Worm (Caenorhabditis elegans) whole organism, L2 larva: Measurements from ENCODE around the gene npr-3.
A peak's percentile ranks its signal among the peaks of the same experiment; 100 is the strongest.

Source experiments
- C34F6.9 ChIP-seq: fragments of 150-350 bp; optimal IDR thresholded peaks from 2 replicates; lab custom pipeline; 2014; ENCODE audit warnings: missing biosample characterization, missing genetic modification characterization
- F13H6.1 ChIP-seq: sonication (generic microtip); optimal IDR thresholded peaks from 2 replicates; lab custom pipeline; 2016; ENCODE audit warnings: missing genetic modification characterization, missing compliant biosample characterization
- R02D3.7 ChIP-seq: fragments of 150-350 bp; optimal IDR thresholded peaks from 2 replicates; lab custom pipeline; 2014; ENCODE audit warnings: missing biosample characterization, missing genetic modification characterization
- Y55F3AM.14 ChIP-seq: fragments of 200-800 bp; sonication (Bioruptor generic); optimal IDR thresholded peaks from 2 replicates; lab custom pipeline; 2018; ENCODE audit warnings: mild to moderate bottlenecking, missing genetic modification characterization, missing compliant biosample characterization
- ZK546.5 ChIP-seq: sonication (generic microtip); optimal IDR thresholded peaks from 2 replicates; lab custom pipeline; 2017; ENCODE audit warnings: missing biosample characterization, missing genetic modification characterization
- alr-1 ChIP-seq: fragments of 150-350 bp; optimal IDR thresholded peaks from 2 replicates; lab custom pipeline; 2014; ENCODE audit warnings: missing biosample characterization, missing genetic modification characterization
- ama-1 ChIP-seq: fragments of 150-350 bp; optimal IDR thresholded peaks from 2 replicates; lab custom pipeline; 2018; ENCODE audit warnings: inconsistent platforms
- blmp-1 ChIP-seq: sonication (generic microtip); optimal IDR thresholded peaks from 2 replicates; lab custom pipeline; 2017; ENCODE audit warnings: missing genetic modification characterization, mild to moderate bottlenecking, missing compliant biosample characterization, antibody characterized with exemption, moderate library complexity; ENCODE audit not compliant: insufficient read depth
- ceh-82 ChIP-seq: fragments of 150-350 bp; optimal IDR thresholded peaks from 2 replicates; lab custom pipeline; 2014; ENCODE audit warnings: missing biosample characterization, missing genetic modification characterization
- crh-2 ChIP-seq: sonication (generic microtip); optimal IDR thresholded peaks from 2 replicates; lab custom pipeline; 2017; ENCODE audit warnings: missing biosample characterization, missing genetic modification characterization
- dmd-4 ChIP-seq: sonication (generic microtip); optimal IDR thresholded peaks from 2 replicates; lab custom pipeline; 2017; ENCODE audit warnings: missing biosample characterization, missing genetic modification characterization
- egl-27 ChIP-seq: sonication (generic microtip); optimal IDR thresholded peaks from 3 replicates; lab custom pipeline; 2017; ENCODE audit warnings: missing biosample characterization, missing genetic modification reagents, missing genetic modification characterization
- elt-1 ChIP-seq: fragments of 150-350 bp; optimal IDR thresholded peaks from 2 replicates; lab custom pipeline; 2014; ENCODE audit warnings: missing biosample characterization, missing genetic modification characterization
- fos-1 ChIP-seq: fragments of 150-350 bp; optimal IDR thresholded peaks from 2 replicates; lab custom pipeline; 2014; ENCODE audit warnings: missing biosample characterization, missing genetic modification characterization
- gmeb-1 ChIP-seq: fragments of 150-350 bp; optimal IDR thresholded peaks from 2 replicates; lab custom pipeline; 2014; ENCODE audit warnings: missing biosample characterization, missing genetic modification characterization
- lin-11 ChIP-seq: fragments of 150-350 bp; sonication (generic microtip); optimal IDR thresholded peaks from 2 replicates; lab custom pipeline; 2014; ENCODE audit warnings: missing biosample characterization, missing genetic modification characterization, inconsistent platforms, mixed read lengths
- lin-13 ChIP-seq: fragments of 150-350 bp; optimal IDR thresholded peaks from 2 replicates; lab custom pipeline; 2014; ENCODE audit warnings: missing biosample characterization, missing genetic modification reagents, missing genetic modification characterization
- lsy-2 ChIP-seq, 2 experiments: fragments of 150-350 bp in 1 of 2; sonication (generic microtip) in 1 of 2; optimal IDR thresholded peaks; 2 replicates each; lab custom pipeline; 2014 to 2017; ENCODE audit warnings: missing biosample characterization in 2 of 2, missing genetic modification characterization in 2 of 2
- mab-5 ChIP-seq: fragments of 150-350 bp; optimal IDR thresholded peaks from 2 replicates; lab custom pipeline; 2014; ENCODE audit warnings: missing biosample characterization, missing genetic modification characterization
- mbf-1 ChIP-seq: sonication (generic microtip); optimal IDR thresholded peaks from 2 replicates; lab custom pipeline; 2017; ENCODE audit warnings: missing biosample characterization, missing genetic modification characterization
- mdl-1 ChIP-seq, 2 experiments: fragments of 150-350 bp in 1 of 2; sonication (generic microtip) in 1 of 2; optimal IDR thresholded peaks; 2 replicates each; lab custom pipeline; 2017; ENCODE audit warnings: missing biosample characterization in 2 of 2, missing genetic modification characterization in 2 of 2
- nhr-10 ChIP-seq: sonication (generic microtip); optimal IDR thresholded peaks from 2 replicates; lab custom pipeline; 2017; ENCODE audit warnings: missing biosample characterization, missing genetic modification characterization
- nhr-129 ChIP-seq: fragments of 150-350 bp; optimal IDR thresholded peaks from 2 replicates; lab custom pipeline; 2014; ENCODE audit warnings: missing biosample characterization, missing genetic modification characterization
- nhr-21 ChIP-seq: fragments of 150-350 bp; optimal IDR thresholded peaks from 2 replicates; lab custom pipeline; 2014; ENCODE audit warnings: missing biosample characterization, missing genetic modification characterization
- nhr-237 ChIP-seq: fragments of 150-350 bp; optimal IDR thresholded peaks from 2 replicates; lab custom pipeline; 2014; ENCODE audit warnings: missing biosample characterization, missing genetic modification characterization
- nhr-25 ChIP-seq: fragments of 150-350 bp; sonication (generic microtip); optimal IDR thresholded peaks from 3 replicates; lab custom pipeline; 2014; ENCODE audit warnings: missing biosample characterization, missing genetic modification characterization
- nhr-6 ChIP-seq: fragments of 150-350 bp; optimal IDR thresholded peaks from 2 replicates; lab custom pipeline; 2014; ENCODE audit warnings: missing biosample characterization, missing genetic modification characterization
- peb-1 ChIP-seq: fragments of 150-350 bp; optimal IDR thresholded peaks from 2 replicates; lab custom pipeline; 2014; ENCODE audit warnings: missing biosample characterization, missing genetic modification characterization
- sem-4 ChIP-seq: fragments of 150-350 bp; optimal IDR thresholded peaks from 2 replicates; lab custom pipeline; 2014; ENCODE audit warnings: missing biosample characterization, missing genetic modification reagents, missing genetic modification characterization
- skn-1 ChIP-seq: sonication (generic microtip); optimal IDR thresholded peaks from 2 replicates; lab custom pipeline; 2017; ENCODE audit warnings: missing biosample characterization, missing genetic modification characterization
- sma-3 ChIP-seq: sonication (generic microtip); optimal IDR thresholded peaks from 2 replicates; lab custom pipeline; 2016; ENCODE audit warnings: missing genetic modification reagents, missing genetic modification characterization, missing compliant biosample characterization
- sma-9 ChIP-seq, 2 experiments: fragments of 150-350 bp in 1 of 2; sonication (generic microtip) in 1 of 2; optimal IDR thresholded peaks; 2 replicates each; lab custom pipeline; 2014 to 2016; ENCODE audit warnings: missing genetic modification characterization in 2 of 2, mild to moderate bottlenecking in 1 of 2, missing biosample characterization in 1 of 2, missing compliant biosample characterization in 1 of 2, missing genetic modification reagents in 1 of 2, moderate library complexity in 1 of 2
- snpc-4 ChIP-seq: fragments of 150-350 bp; optimal IDR thresholded peaks from 2 replicates; lab custom pipeline; 2014; ENCODE audit warnings: missing biosample characterization, missing genetic modification characterization
- unc-55 ChIP-seq: fragments of 150-350 bp; sonication (generic microtip); optimal IDR thresholded peaks from 3 replicates; lab custom pipeline; 2014; ENCODE audit warnings: missing biosample characterization, missing genetic modification reagents, missing genetic modification characterization
- zag-1 ChIP-seq: fragments of 150-350 bp; optimal IDR thresholded peaks from 2 replicates; lab custom pipeline; 2014; ENCODE audit warnings: missing biosample characterization, missing genetic modification characterization
- ztf-1 ChIP-seq: fragments of 200-800 bp; sonication (Bioruptor generic); conservative IDR thresholded peaks from 2 replicates; pipeline ENCODE4 v1.3.6; 2022; ENCODE audit warnings: missing genetic modification characterization, missing compliant biosample characterization
- ztf-11 ChIP-seq: sonication (generic microtip); optimal IDR thresholded peaks from 2 replicates; lab custom pipeline; 2017; ENCODE audit warnings: missing biosample characterization, missing genetic modification characterization
- ztf-4 ChIP-seq: fragments of 150-350 bp; optimal IDR thresholded peaks from 2 replicates; lab custom pipeline; 2014; ENCODE audit warnings: missing biosample characterization, missing genetic modification characterization

Gene npr-3

DNA sequence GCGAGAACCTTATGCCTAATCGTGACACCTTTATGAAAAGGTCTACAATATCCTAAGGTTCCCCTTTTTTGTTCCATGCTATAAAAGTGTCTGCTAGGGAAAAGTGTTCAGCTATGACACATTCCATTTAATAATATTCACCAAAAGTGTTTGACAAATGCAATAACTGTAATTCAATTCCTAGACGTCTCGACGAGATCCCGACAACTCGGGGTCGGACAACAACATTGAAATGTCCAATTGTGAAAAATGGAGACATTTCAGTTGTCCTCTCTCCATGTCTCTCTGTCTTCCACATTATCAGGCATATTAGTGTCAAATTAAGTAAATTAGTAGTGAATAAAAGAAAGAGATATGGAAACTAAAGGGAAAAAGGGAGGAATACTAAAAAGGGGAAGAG lies 28.3 kb upstream of the npr-3 start:
- TF ChIP-seq unc-55 (GFP tag; lab: Kevin White, UChicago) (no peak), nhr-6 (tag; lab: Kevin White, UChicago) (no peak), skn-1 (no peak), lin-13 (GFP tag; lab: Kevin White, UChicago) (no peak), sma-3 (GFP tag; lab: Kevin White, UChicago) (no peak), lin-11 (tag; lab: Kevin White, UChicago) (no peak), F13H6.1 (no peak), blmp-1 (tag; lab: Kevin White, UChicago) (no peak), nhr-25 (no peak), zag-1 (tag; lab: Kevin White, UChicago) (no peak)

DNA sequence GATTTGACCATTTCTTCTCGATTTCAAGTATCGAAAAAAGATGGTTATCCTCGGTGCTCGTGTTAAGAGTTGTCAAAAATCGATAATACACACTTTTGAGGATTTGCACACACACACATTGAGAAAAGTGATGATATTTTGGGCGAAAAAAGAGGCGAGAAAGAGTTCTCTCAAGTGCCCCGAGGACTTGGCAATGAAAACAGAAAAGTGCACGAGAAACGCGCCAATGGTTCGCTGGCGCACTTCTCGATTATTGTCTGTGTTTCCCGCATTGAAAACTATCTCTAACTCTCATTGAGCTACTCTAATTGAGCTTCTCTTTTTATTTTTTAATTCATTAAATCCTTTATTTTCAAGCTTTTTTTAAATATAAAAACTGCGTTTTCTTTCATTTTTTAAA lies 26.1 kb upstream of the npr-3 start:
- TF ChIP-seq R02D3.7 (tag; lab: Kevin White, UChicago) (no peak), crh-2 (tag; lab: Kevin White, UChicago) (peak; percentile 68), mdl-1 (tag; optimal IDR thresholded peaks at IDR 0.05; lab: Kevin White, UChicago) (no peak), lsy-2 (tag; optimal IDR thresholded peaks at IDR 0.05; lab: Kevin White, UChicago) (peak; percentile 73 to 84), alr-1 (no peak), gmeb-1 (peak; percentile 73), mbf-1 (no peak), peb-1 (tag; lab: Kevin White, UChicago) (no peak), fos-1 (tag; lab: Kevin White, UChicago) (peak; percentile 49), ztf-4 (peak; percentile 55), nhr-129 (peak; percentile 80), sma-9 (GFP tag; optimal IDR thresholded peaks at IDR 0.05; lab: Kevin White, UChicago) (peak; percentile 53), sma-9 (tag; optimal IDR thresholded peaks at IDR 0.05; lab: Kevin White, UChicago) (no peak), lin-13 (GFP tag; lab: Kevin White, UChicago) (peak; percentile 63), egl-27 (tag; lab: Kevin White, UChicago) (peak; percentile 44), lin-11 (tag; lab: Kevin White, UChicago) (peak; percentile 20), mab-5 (tag; lab: Kevin White, UChicago) (peak; percentile 49), nhr-21 (tag; lab: Kevin White, UChicago) (no peak), zag-1 (tag; lab: Kevin White, UChicago) (peak; percentile 54), unc-55 (GFP tag; lab: Kevin White, UChicago) (peak; percentile 91), F13H6.1 (peak; percentile 82), nhr-10 (tag; lab: Kevin White, UChicago) (no peak), snpc-4 (tag; lab: Kevin White, UChicago) (peak; percentile 10), sem-4 (tag; lab: Kevin White, UChicago) (peak; percentile 48), C34F6.9 (tag; lab: Kevin White, UChicago) (peak; percentile 90), sma-3 (GFP tag; lab: Kevin White, UChicago) (peak; percentile 31)
- TF ChIP-seq, all 48 proteins: peak for 18

DNA sequence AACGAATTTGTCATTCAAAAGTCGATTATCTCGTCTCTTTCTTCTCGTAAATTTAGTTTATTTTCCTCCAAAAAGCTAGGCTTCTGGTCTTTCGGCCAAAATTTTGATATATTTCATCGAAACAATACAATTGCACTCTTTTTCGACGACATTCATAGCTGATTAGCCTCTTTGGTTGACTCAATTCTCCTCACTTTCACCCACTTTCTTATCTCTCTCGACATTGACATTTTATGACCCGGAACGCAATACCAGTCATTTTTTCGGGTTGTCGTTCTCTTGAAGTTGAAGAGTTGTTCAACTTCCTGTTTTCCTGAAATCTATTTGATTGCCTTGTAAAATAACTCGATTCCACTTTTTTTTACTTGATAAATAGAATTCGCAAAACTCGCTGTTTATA lies 25.2 kb upstream of the npr-3 start:
- TF ChIP-seq dmd-4 (tag; lab: Kevin White, UChicago) = no peak
- no peak for TF ChIP-seq nhr-237 (tag; lab: Kevin White, UChicago)
- TF ChIP-seq ceh-82 (tag; lab: Kevin White, UChicago) = no peak
- no peak for TF ChIP-seq lsy-2 (tag; optimal IDR thresholded peaks at IDR 0.05; lab: Kevin White, UChicago)
- TF ChIP-seq fos-1 (tag; lab: Kevin White, UChicago) = peak; percentile 80
- TF ChIP-seq, all 48 proteins: peak for 1

DNA sequence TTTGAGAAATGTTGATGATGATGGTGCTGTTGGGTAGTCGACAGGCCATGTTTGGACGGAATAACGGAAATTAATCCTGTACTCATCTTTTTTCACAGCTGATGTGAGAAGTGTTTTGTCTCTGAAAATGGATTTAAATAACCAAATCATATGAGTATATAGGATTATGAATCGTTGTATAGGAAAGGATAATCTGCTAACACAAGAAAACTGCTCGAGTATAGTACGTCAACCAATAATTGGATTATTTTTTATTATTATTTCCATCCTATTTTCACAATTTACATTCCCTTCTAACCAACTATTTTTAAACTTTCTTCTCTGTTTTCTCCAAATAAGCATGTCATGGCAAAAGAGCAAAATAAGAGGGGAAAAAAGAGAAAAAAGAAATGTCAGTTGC lies 24.0 kb upstream of the npr-3 start:
- TF ChIP-seq sem-4 (tag; lab: Kevin White, UChicago) (no peak), nhr-6 (tag; lab: Kevin White, UChicago) (no peak), ztf-4 (no peak), dmd-4 (tag; lab: Kevin White, UChicago) (no peak), ztf-11 (tag; lab: Kevin White, UChicago) (no peak), mdl-1 (tag; optimal IDR thresholded peaks at IDR 0.05; lab: Kevin White, UChicago) (no peak), nhr-21 (tag; lab: Kevin White, UChicago) (no peak), elt-1 (tag; lab: Kevin White, UChicago) (no peak), sma-3 (GFP tag; lab: Kevin White, UChicago) (no peak), ztf-1 (GFP tag; lab: Robert Waterston, UW) (no peak), Y55F3AM.14 (GFP tag; lab: Kevin White, UChicago) (no peak), ama-1 (lab: Kevin White, UChicago) (no peak), ZK546.5 (tag; lab: Kevin White, UChicago) (no peak), gmeb-1 (no peak), mbf-1 (no peak), fos-1 (tag; lab: Kevin White, UChicago) (no peak), unc-55 (GFP tag; lab: Kevin White, UChicago) (no peak), ceh-82 (tag; lab: Kevin White, UChicago) (no peak)
